Fruit fly (Drosophila melanogaster): ENCODE results near the gene CG13643.

The CG13643 gene

dm6 chr3R:24893320-24893955 lies 12.4 kb downstream of the CG13643 start (continued):
- TF ChIP-seq D19B (GFP tag; optimal IDR thresholded peaks at IDR 0.05) (peak; percentile 30), sd (tag; optimal IDR thresholded peaks at IDR 0.05) (peak; percentile 36), luna (GFP tag; optimal IDR thresholded peaks at IDR 0.05) (no peak), ranshi (GFP tag; IDR thresholded peaks at IDR 0.05) (peak; percentile 32; the same call in 1 of the 2 replicates), otp (GFP tag; IDR thresholded peaks at IDR 0.05) (no peak), p53 (GFP tag; optimal IDR thresholded peaks at IDR 0.05) (no peak), CG9727 (GFP tag; optimal IDR thresholded peaks at IDR 0.05) (peak; percentile 93), CG12219 (GFP tag; optimal IDR thresholded peaks at IDR 0.05) (peak; percentile 8), pum (GFP tag; optimal IDR thresholded peaks at IDR 0.05) (no peak), Hsf (GFP tag; optimal IDR thresholded peaks at IDR 0.05) (peak; percentile 23), CG9797 (GFP tag; optimal IDR thresholded peaks at IDR 0.05) (no peak), CG10274 (GFP tag; optimal IDR thresholded peaks at IDR 0.05) (peak; percentile 2), Blimp-1 (GFP tag; optimal IDR thresholded peaks at IDR 0.05) (peak; percentile 87), jigr1 (GFP tag; IDR thresholded peaks at IDR 0.05) (0 out of 3 replicates have a peak, but pooled peaks have one; percentile 58), Abd-B (GFP tag; optimal IDR thresholded peaks at IDR 0.05) (peak; percentile 83), insv (GFP tag; optimal IDR thresholded peaks at IDR 0.05) (peak in 1 of 2 experiments; percentile 14), CG32532 (GFP tag; IDR thresholded peaks at IDR 0.05) (peak; percentile 62; the same call in 1 of the 2 replicates), CG13287 (GFP tag; IDR thresholded peaks at IDR 0.05; ENCODE audit: partially characterized antibody) (no peak), CG18599 (GFP tag; optimal IDR thresholded peaks at IDR 0.05) (peak; percentile 60), disco-r (GFP tag; optimal IDR thresholded peaks at IDR 0.05) (no peak), Antp (GFP tag; optimal IDR thresholded peaks at IDR 0.05) (no peak), CG16863 (GFP tag; optimal IDR thresholded peaks at IDR 0.05) (no peak), CG13894 (tag; optimal IDR thresholded peaks at IDR 0.05) (no peak), mld (GFP tag; IDR thresholded peaks at IDR 0.05; ENCODE audit: partially characterized antibody) (no peak), ems (GFP tag; optimal IDR thresholded peaks at IDR 0.05) (no peak), CG33557 (GFP tag; optimal IDR thresholded peaks at IDR 0.05) (peak; percentile 89), Atf3 (GFP tag; optimal IDR thresholded peaks at IDR 0.05) (no peak), crc (GFP tag; optimal IDR thresholded peaks at IDR 0.05) (no peak), Six4 (GFP tag; optimal IDR thresholded peaks at IDR 0.05) (peak; percentile 71), CG3163 (GFP tag; optimal IDR thresholded peaks at IDR 0.05) (no peak), row (GFP tag; IDR thresholded peaks at IDR 0.05) (peak; percentile 78), bsh (GFP tag; optimal IDR thresholded peaks at IDR 0.05) (peak; percentile 18 to 80), HLH54F (GFP tag; optimal IDR thresholded peaks at IDR 0.05) (no peak), YL-1 (GFP tag; optimal IDR thresholded peaks at IDR 0.05) (no peak), CG34376 (GFP tag; optimal IDR thresholded peaks at IDR 0.05) (no peak), bcd (GFP tag; optimal IDR thresholded peaks at IDR 0.05) (peak; percentile 80), vvl (GFP tag; IDR thresholded peaks at IDR 0.05) (peak; percentile 83), zf30C (GFP tag; optimal IDR thresholded peaks at IDR 0.05) (peak; percentile 85), org-1 (GFP tag; optimal IDR thresholded peaks at IDR 0.05) (peak; percentile 66), nau (GFP tag; optimal IDR thresholded peaks at IDR 0.05) (no peak), CG14860 (GFP tag; IDR thresholded peaks at IDR 0.05; ENCODE audit: partially characterized antibody) (no peak), CG10959 (GFP tag; IDR thresholded peaks at IDR 0.05) (no peak), chm (GFP tag; IDR thresholded peaks at IDR 0.05) (peak; percentile 55; the same call in 1 of the 2 replicates), CG43689 (GFP tag; IDR thresholded peaks at IDR 0.05) (no peak), Jarid2 (GFP tag; optimal IDR thresholded peaks at IDR 0.05) (peak; percentile 38), aop (GFP tag; IDR thresholded peaks at IDR 0.05) (no peak), Mes4 (GFP tag; optimal IDR thresholded peaks at IDR 0.05) (no peak), Doc3 (GFP tag; IDR thresholded peaks at IDR 0.05; ENCODE audit: partially characterized antibody) (no peak), Sox102F (GFP tag; optimal IDR thresholded peaks at IDR 0.05) (peak; percentile 74)
